Worm (Caenorhabditis elegans): ENCODE results near the gene clec-158.
A peak's percentile ranks its signal among the peaks of the same experiment; 100 is the strongest.

The clec-158 gene

ce11 chrIII:6850255-6850654, 9.1 kb downstream of the clec-158 start, which contains the start of gene srv-1:
srv-1 (plus strand) TSS chrIII:6850385.
- TF ChIP-seq efl-1 (optimal IDR thresholded peaks at IDR 0.05) (no peak), efl-1 (GFP tag; optimal IDR thresholded peaks at IDR 0.05 in 1 of 2) (peak in 1 of 2 experiments; percentile 72), lin-13 (GFP tag; optimal IDR thresholded peaks at IDR 0.05) (no peak), C04F5.9 (tag; optimal IDR thresholded peaks at IDR 0.05) (no peak), snu-23 (GFP tag; optimal IDR thresholded peaks at IDR 0.05) (no peak), snpc-4 (tag; optimal IDR thresholded peaks at IDR 0.05) (no peak), ces-1 (GFP tag; optimal IDR thresholded peaks at IDR 0.05) (no peak), nhr-85 (tag) (no peak), aly-2 (tag; optimal IDR thresholded peaks at IDR 0.05) (no peak), nhr-90 (tag; optimal IDR thresholded peaks at IDR 0.05; ENCODE audit: poor library complexity) (peak; percentile 8), C16A3.4 (tag; optimal IDR thresholded peaks at IDR 0.05) (no peak), lin-35 (GFP tag; optimal IDR thresholded peaks at IDR 0.05) (peak in 1 of 2 experiments; percentile 14), ceh-88 (GFP tag; IDR thresholded peaks at IDR 0.05) (no peak), elt-2 (tag; optimal IDR thresholded peaks at IDR 0.05) (peak; percentile 92), pqm-1 (tag; optimal IDR thresholded peaks at IDR 0.05) (peak; percentile 73), mef-2 (tag; optimal IDR thresholded peaks at IDR 0.05) (no peak), aha-1 (tag; optimal IDR thresholded peaks at IDR 0.05) (no peak), nhr-71 (tag; optimal IDR thresholded peaks at IDR 0.05) (peak; percentile 31)

- TF ChIP-seq efl-3 (GFP tag; optimal IDR thresholded peaks at IDR 0.05): no peak
- peak; percentile 68 for TF ChIP-seq elt-2 (tag; optimal IDR thresholded peaks at IDR 0.05)
These were observed 10.7 kb downstream of the clec-158 start, which contains the start of gene dhhc-5 for ce11 chrIII:6848654-6849204. dhhc-5 (minus strand) TSS chrIII:6849059.

DNA sequence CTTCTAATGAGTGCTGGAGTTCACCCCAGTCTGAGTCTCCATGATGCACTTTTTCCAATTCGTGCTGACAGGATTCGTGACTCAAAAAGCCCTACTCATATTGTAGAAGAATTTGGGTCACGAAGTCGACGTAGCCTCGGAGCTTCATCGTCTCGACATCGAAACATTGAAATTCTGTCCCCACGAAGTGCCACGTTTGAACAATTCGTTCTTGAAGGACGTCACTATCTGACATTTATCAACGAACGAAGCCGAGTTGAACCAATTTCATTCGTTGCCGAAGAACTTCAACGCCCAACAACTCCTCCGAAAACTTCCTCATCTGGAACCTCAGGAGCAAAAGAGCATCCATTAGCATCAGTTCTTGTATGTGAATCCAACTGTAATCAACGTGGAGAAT, 20.3 kb downstream of the clec-158 start:
- TF ChIP-seq ceh-88 (GFP tag; IDR thresholded peaks at IDR 0.05) (no peak), egl-27 (tag; optimal IDR thresholded peaks at IDR 0.05) (no peak), lin-13 (GFP tag; optimal IDR thresholded peaks at IDR 0.05) (no peak), nhr-76 (tag; optimal IDR thresholded peaks at IDR 0.05) (no peak), ceh-90 (tag; optimal IDR thresholded peaks at IDR 0.05) (no peak)

DNA sequence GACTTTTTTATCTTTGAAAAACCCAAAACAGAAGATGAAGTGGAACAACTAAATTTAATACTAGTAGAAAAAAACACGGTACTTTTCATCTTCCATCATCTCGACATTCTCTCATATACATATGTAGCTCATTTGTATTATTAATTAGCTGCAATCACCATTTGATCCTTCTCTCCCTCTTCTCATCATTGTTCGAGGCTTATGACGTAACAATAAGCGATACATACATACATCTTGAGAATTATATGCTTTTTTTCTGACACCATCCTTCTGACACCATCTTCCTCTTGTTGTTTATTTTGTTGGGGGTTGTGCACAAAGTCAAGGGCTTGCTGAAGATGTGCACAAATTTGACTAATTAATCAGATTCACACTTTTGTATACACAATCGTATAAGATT, 22.1 kb downstream of the clec-158 start:
- no peak for TF ChIP-seq nhr-19 (GFP tag; conservative IDR thresholded peaks at IDR 0.05)
- TF ChIP-seq efl-1 (optimal IDR thresholded peaks at IDR 0.05): no peak
- no peak for TF ChIP-seq efl-1 (GFP tag; optimal IDR thresholded peaks at IDR 0.05 in 1 of 2)
- no peak for TF ChIP-seq fkh-8 (tag; optimal IDR thresholded peaks at IDR 0.05)
- no peak for TF ChIP-seq pag-3 (tag; optimal IDR thresholded peaks at IDR 0.05; ENCODE audit: borderline replicate concordance, insufficient read depth)
- TF ChIP-seq ceh-63 (GFP tag; optimal IDR thresholded peaks at IDR 0.05): no peak
- TF ChIP-seq lin-15B (tag; optimal IDR thresholded peaks at IDR 0.05): no peak
- no peak for TF ChIP-seq skn-1 (tag; optimal IDR thresholded peaks at IDR 0.05)
- no peak for TF ChIP-seq pax-3 (tag; optimal IDR thresholded peaks at IDR 0.05)
- no peak for TF ChIP-seq zip-4 (GFP tag; optimal IDR thresholded peaks at IDR 0.05)
- no peak for TF ChIP-seq sup-37 (GFP tag; optimal IDR thresholded peaks at IDR 0.05)
- no peak for TF ChIP-seq swsn-7 (tag; optimal IDR thresholded peaks at IDR 0.05)

ce11 chrIII:6831312-6831711, 28.1 kb downstream of the clec-158 start:
- TF ChIP-seq nhr-237 (tag; optimal IDR thresholded peaks at IDR 0.05): no peak
- no peak for TF ChIP-seq F16B12.6 (tag; optimal IDR thresholded peaks at IDR 0.05)
- no peak for TF ChIP-seq C34B4.2 (tag; optimal IDR thresholded peaks at IDR 0.05)
- TF ChIP-seq ets-5 (GFP tag; IDR thresholded peaks at IDR 0.05): no peak
- TF ChIP-seq fos-1 (tag; optimal IDR thresholded peaks at IDR 0.05): no peak
- no peak for TF ChIP-seq elt-3 (tag; optimal IDR thresholded peaks at IDR 0.05)
- TF ChIP-seq nhr-77 (tag; optimal IDR thresholded peaks at IDR 0.05): no peak
